Fruit fly (Drosophila melanogaster) whole organism, larva: ENCODE measurements around the gene CG7059.

Experiments used
- noc ChIP-seq: fragments of 200-800 bp; sonication (Bioruptor generic); optimal IDR thresholded peaks from 3 replicates; lab custom pipeline; 2019; ENCODE audit warnings: missing biosample characterization, mild to moderate bottlenecking, missing genetic modification characterization, moderate library complexity

CG7059 gene

DNA sequence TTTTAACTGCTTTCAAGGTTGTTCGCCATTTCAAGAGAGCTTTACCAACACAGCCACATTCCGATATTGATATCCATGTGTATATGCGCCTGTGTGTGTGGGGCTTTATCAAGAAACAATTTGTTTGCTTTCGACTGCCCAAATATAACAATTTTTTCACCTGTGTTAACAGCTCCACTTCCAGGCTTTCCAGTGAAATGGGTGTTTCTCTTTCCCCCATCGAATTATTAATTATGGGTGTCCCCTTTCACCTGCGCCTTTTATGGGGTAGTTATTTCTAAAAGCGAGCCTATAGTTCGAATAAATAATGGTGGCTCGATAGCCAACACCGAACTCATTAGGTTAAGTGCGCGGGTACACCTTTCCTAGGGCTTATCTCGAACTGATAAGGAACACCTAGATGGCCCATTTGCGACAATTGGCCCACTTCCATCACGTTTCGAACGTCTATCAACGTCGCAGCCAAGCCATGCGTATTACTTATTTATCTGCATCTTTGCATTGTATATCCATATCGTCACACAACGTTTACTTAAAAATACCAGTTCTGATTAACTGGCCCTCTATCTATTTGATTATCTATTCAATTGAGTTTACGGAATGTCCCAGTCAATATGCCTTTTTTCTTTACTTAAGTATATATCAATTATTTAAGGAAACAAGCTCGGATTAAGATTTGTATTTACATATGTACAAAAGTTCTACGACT, 22.5 kb downstream of the CG7059 start:
- TF ChIP-seq noc (tag; lab: Kevin White, UChicago), result peak; percentile 30

DNA sequence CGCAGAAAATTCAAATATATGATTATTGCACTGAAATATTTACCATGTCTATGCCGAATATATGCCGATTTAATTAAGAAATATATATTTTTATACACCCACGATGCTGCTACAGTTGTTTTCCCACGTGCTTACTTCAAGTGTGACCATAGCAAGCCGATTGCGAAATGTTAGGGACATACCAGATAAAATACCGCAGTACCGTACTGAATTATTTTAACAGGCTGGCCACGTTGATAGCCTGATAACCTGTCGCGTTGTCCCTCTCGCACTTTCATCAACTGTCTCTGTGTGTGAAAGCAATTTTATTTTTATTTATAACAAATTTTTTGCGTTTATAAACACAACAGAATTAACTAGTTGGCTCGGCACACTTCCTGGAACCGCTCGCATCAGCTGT, 31.3 kb downstream of the CG7059 start, which contains the start of the genes Nop56 and mats:
Gene Nop56 (minus strand): TSS at position 158 of the 400 bp plus-strand sequence.
Gene mats (plus strand): TSS at position 251 of the 400 bp plus-strand sequence.
- TF ChIP-seq noc (tag; lab: Kevin White, UChicago), result peak; percentile 9

DNA sequence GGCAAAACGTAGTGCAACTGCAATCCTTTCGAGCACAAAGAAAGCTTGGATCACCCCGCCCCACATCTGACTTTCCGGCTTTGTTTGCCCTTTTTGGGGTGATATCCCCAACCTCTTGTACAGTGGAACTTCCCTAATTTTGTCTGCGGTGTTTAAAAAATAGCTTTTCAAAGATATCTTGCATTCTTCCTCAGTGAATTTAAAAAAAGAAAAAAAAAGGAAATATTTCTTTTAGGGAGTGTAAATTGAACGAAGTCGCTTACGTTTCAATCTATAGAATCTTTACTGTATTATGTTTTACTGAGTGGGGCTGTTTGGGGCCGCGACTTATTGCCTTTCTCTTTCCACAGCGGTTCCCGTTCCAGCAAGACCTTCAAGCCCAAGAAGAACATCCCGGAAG, 32.0 kb downstream of the CG7059 start:
- TF ChIP-seq noc (tag; lab: Kevin White, UChicago), result peak; percentile 78

DNA sequence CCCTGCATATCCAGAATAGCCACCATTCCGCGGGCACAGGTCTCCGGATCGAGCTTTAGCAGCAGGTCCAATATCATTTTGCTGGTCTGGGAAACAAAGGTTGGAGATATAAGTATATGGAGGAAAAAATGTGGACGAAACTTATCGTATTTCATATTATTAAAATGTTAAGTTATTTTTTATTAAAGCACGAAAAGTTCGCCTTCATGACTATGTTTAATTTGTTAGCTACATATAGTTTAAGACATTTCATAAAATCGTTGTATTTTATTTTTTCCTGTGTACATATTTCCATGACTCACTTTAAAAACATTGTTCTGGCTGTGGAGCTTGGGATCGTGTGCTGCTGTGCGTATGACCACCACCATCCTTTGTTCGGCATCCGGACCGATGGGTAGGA, 34.4 kb downstream of the CG7059 start:
- TF ChIP-seq noc (tag; lab: Kevin White, UChicago), result no peak

DNA sequence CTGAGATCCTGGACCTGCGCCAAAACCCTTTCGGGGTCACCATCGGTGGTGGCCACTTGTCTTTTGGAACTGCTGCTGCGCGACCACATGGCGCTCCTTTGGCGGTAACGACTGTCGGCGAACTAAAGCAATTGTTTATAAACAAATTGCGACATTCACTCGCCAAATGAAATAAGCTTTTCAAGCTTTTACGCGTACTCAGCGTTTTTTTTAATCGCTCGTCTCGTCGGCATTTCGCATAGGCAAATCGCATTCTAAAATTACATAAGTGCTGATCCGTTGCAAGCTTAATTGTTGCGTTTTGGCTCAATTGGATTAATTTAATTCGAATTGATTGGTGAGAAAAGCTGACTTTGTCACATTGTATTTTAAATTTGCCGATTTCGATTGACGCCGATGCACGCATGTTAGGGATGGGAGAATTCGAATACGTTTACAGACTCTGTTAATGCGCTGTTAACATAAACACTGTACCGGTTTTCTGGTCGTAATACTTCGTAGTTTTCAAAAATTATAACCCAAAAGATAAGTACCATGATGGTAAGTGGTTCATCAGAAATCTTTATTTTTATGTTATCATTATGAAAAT, 35.1 kb downstream of the CG7059 start, which contains the start of gene pinta:
Gene pinta (minus strand): TSS at position 328 of the 589 bp plus-strand sequence.
- TF ChIP-seq noc (tag; lab: Kevin White, UChicago), result no peak

DNA sequence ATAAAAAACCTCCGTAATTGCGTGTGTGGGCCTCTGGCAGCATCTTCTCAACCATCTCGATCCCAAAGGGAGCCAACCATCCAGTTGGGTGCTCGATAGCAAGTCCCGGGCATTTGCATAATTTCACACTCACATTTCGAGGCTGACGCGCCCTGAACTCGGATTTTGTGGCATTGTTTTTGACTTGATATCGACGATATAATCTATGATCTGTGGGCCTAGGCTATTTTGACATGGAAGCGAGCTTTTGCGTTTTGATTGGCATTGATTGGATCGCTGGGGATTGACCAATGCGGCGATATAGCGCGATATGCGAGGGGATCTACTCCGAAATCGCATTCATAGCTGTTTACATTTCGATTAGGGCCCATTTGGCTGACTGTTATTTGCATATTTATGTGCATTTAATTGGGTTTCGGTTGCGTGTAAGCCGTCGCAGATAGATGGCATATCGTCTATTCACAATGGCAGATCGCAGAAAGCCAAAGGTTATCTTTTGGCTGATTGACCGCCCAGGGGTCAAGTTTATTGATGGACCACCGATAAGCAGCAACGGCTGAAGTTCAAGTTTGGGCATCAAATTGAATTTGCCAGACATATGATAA, 42.7 kb downstream of the CG7059 start:
- no peak for TF ChIP-seq noc (tag; lab: Kevin White, UChicago)

DNA sequence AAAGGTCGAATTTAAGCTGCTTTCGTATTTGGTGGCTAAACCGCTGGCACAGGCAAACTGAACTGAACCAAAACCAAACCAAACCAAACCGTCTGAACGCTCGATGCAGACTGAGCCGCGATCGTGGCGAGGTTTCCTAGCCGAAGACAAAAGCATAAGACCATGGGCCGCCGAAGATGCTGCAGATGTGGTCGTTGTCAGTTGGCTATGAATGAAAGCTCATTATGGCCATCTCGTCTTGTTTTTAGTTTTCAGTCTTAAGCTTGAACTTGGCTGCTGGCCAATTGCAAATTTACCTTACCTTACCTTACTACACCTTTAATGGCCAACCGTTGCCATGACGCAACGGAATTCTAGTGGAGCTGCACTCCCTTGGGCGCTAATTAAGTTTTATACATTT, 46.5 kb downstream of the CG7059 start, which contains the start of gene CG13847:
Gene CG13847 (minus strand): TSS at position 101 of the 400 bp plus-strand sequence.
- TF ChIP-seq noc (tag; lab: Kevin White, UChicago), result no peak

DNA sequence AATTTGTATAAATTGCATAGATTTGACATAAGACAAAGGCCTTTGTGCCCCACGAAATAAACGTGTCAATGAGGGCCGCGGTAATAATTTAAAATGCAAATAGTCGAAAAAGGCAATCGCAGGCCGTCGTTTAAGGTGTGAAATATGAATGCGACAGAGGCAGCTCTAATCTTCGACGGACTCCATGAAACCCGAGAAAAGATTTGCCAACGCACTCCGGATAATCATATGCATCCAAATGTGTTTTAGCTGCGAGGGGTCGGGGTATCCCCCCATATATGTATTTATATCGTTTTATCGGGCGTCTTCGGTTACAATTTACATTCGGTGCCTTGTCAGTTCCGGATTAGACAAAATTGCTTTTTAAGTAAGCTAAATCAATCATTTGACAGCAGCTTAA, 48.7 kb downstream of the CG7059 start:
- no peak for TF ChIP-seq noc (tag; lab: Kevin White, UChicago)
